Worm (Caenorhabditis elegans): ENCODE measurements around the gene sec-15.

DNA sequence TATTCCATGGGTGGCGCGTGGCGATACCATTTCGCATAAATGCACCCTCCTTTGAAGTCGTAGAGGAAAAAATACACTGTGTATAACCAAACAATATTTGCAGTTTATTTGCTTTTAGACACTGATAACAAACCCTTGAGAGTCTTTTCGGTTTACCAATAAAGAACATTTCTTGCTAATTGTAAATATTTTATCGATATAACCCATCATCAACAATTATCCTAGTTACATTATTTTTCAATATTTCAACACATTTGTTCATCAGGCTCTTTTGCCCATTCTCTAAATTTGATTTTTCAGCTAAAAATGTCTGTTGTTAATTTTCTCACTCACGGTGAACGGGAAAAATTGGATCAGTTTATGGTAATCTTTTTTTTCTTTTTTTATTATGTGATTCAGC lies 8.5 kb upstream of the sec-15 start, which contains the start of gene ubc-23:
- no peak for TF ChIP-seq elt-3 (tag; optimal IDR thresholded peaks at IDR 0.05)
- no peak for TF ChIP-seq unc-62 (GFP tag; optimal IDR thresholded peaks at IDR 0.05)
- TF ChIP-seq nhr-28 (tag; optimal IDR thresholded peaks at IDR 0.05), result no peak
- TF ChIP-seq unc-39 (tag; optimal IDR thresholded peaks at IDR 0.05), result no peak
- no peak for TF ChIP-seq mep-1 (tag; optimal IDR thresholded peaks at IDR 0.05)
- no peak for TF ChIP-seq hlh-1 (tag; optimal IDR thresholded peaks at IDR 0.05)
- no peak for TF ChIP-seq lsy-2 (tag; optimal IDR thresholded peaks at IDR 0.05)
- no peak for TF ChIP-seq ceh-43 (GFP tag; optimal IDR thresholded peaks at IDR 0.05)
- no peak for TF ChIP-seq nhr-237 (tag; optimal IDR thresholded peaks at IDR 0.05)
- no peak for TF ChIP-seq elt-1 (tag; optimal IDR thresholded peaks at IDR 0.05; ENCODE audit: borderline replicate concordance, insufficient read depth)
- no peak for TF ChIP-seq snpc-4 (tag; optimal IDR thresholded peaks at IDR 0.05)
